Worm (Caenorhabditis elegans): ENCODE data around the gene Y73B6BL.289.
A peak's percentile ranks its signal among the peaks of the same experiment; 100 is the strongest.

The Y73B6BL.289 gene

ce11 chrIV:6369489-6369888 is 22.2 kb downstream of the Y73B6BL.289 start:
- TF ChIP-seq nhr-76 (tag; optimal IDR thresholded peaks at IDR 0.05) (no peak), mes-2 (tag; optimal IDR thresholded peaks at IDR 0.05; ENCODE audit: poor library complexity, severe bottlenecking) (peak; percentile 83), dmd-9 (GFP tag; IDR thresholded peaks at IDR 0.05) (no peak), nhr-111 (GFP tag; optimal IDR thresholded peaks at IDR 0.05) (no peak), nhr-237 (tag; optimal IDR thresholded peaks at IDR 0.05) (no peak), nhr-10 (tag; optimal IDR thresholded peaks at IDR 0.05) (no peak), zfp-3 (GFP tag; conservative IDR thresholded peaks at IDR 0.05) (no peak), ceh-62 (tag; optimal IDR thresholded peaks at IDR 0.05) (no peak), lin-38 (GFP tag; IDR thresholded peaks at IDR 0.05) (peak; percentile 46), pha-4 (GFP tag; IDR thresholded peaks at IDR 0.05) (no peak), pha-4 (tag; optimal IDR thresholded peaks at IDR 0.05) (no peak), T26A8.4 (GFP tag; IDR thresholded peaks at IDR 0.05) (no peak), ceh-28 (tag; optimal IDR thresholded peaks at IDR 0.05) (no peak), egl-27 (tag; optimal IDR thresholded peaks at IDR 0.05) (no peak), nhr-102 (tag; optimal IDR thresholded peaks at IDR 0.05) (no peak), spr-1 (tag; optimal IDR thresholded peaks at IDR 0.05) (no peak), lin-39 (tag; optimal IDR thresholded peaks at IDR 0.05) (no peak), ztf-7 (tag; optimal IDR thresholded peaks at IDR 0.05) (no peak), dpl-1 (GFP tag; optimal IDR thresholded peaks at IDR 0.05) (peak; percentile 91), hif-1 (tag; optimal IDR thresholded peaks at IDR 0.05) (peak in 1 of 2 experiments; percentile 10), cey-2 (tag; optimal IDR thresholded peaks at IDR 0.05; ENCODE audit: borderline replicate concordance, insufficient read depth) (no peak), dmd-6 (GFP tag; IDR thresholded peaks at IDR 0.05) (0 out of 2 replicates have a peak, but pooled peaks have one; percentile 12), ceh-20 (GFP tag; IDR thresholded peaks at IDR 0.05) (no peak), ama-1 (optimal IDR thresholded peaks at IDR 0.05) (no peak), snpc-1.2 (GFP tag; IDR thresholded peaks at IDR 0.05) (0 out of 2 replicates have a peak, but pooled peaks have one; percentile 38), nhr-6 (tag; optimal IDR thresholded peaks at IDR 0.05) (no peak), nhr-25 (tag; optimal IDR thresholded peaks at IDR 0.05; ENCODE audit: borderline replicate concordance, insufficient read depth) (no peak), php-3 (GFP tag; IDR thresholded peaks at IDR 0.05) (no peak), egl-43 (GFP tag; IDR thresholded peaks at IDR 0.05) (no peak), daf-12 (tag; optimal IDR thresholded peaks at IDR 0.05) (no peak), F10B5.3 (tag; optimal IDR thresholded peaks at IDR 0.05) (no peak), snpc-4 (tag; optimal IDR thresholded peaks at IDR 0.05) (no peak), jun-1 (tag; optimal IDR thresholded peaks at IDR 0.05) (no peak), ctbp-1 (GFP tag; IDR thresholded peaks at IDR 0.05) (no peak), daf-8 (GFP tag; IDR thresholded peaks at IDR 0.05) (no peak), ceh-44 (GFP tag; IDR thresholded peaks at IDR 0.05) (no peak), lim-7 (GFP tag; IDR thresholded peaks at IDR 0.05) (no peak), lsy-2 (tag; optimal IDR thresholded peaks at IDR 0.05) (peak in 1 of 2 experiments; percentile 52), F44E2.7 (GFP tag; IDR thresholded peaks at IDR 0.05) (no peak), unc-130 (GFP tag; optimal IDR thresholded peaks at IDR 0.05) (no peak), tra-1 (GFP tag; IDR thresholded peaks at IDR 0.05) (no peak), lir-3 (tag; optimal IDR thresholded peaks at IDR 0.05) (no peak), gei-8 (GFP tag; optimal IDR thresholded peaks at IDR 0.05) (no peak)

ce11 chrIV:6372267-6372666 is 25.0 kb downstream of the Y73B6BL.289 start:
- TF ChIP-seq T20F7.1 (GFP tag; optimal IDR thresholded peaks at IDR 0.05) (no peak), aha-1 (tag) (peak; percentile 90)

All from whole organism, L4 larva.